Fruit fly (Drosophila melanogaster): Measurements from ENCODE around the gene ImpL2.

The ImpL2 gene

dm6 chr3L:4269920-4270319 lies 34.0 kb upstream of the ImpL2 start (continued):
- TF ChIP-seq zfh2 (GFP tag; optimal IDR thresholded peaks at IDR 0.05) (no peak), shn (GFP tag; optimal IDR thresholded peaks at IDR 0.05) (no peak), pan (optimal IDR thresholded peaks at IDR 0.05) (no peak), pan (GFP tag; optimal IDR thresholded peaks at IDR 0.05 in 1 of 2, IDR thresholded peaks at IDR 0.05 in 1 of 2) (peak in 1 of 2 experiments; percentile 69), CG11398 (GFP tag; optimal IDR thresholded peaks at IDR 0.05) (no peak), CG11560 (tag; IDR thresholded peaks at IDR 0.05) (no peak; the same call in 2 of the 3 replicates), dysf (GFP tag; IDR thresholded peaks at IDR 0.05) (peak; percentile 80), vnd (GFP tag; IDR thresholded peaks at IDR 0.05; ENCODE audit: partially characterized antibody) (no peak), CG4730 (GFP tag; IDR thresholded peaks at IDR 0.05) (peak; percentile 30; the same call in 1 of the 2 replicates), usp (GFP tag; optimal IDR thresholded peaks at IDR 0.05) (no peak), Elba2 (GFP tag; optimal IDR thresholded peaks at IDR 0.05) (no peak), Side (GFP tag; optimal IDR thresholded peaks at IDR 0.05) (no peak), CG1529 (GFP tag; optimal IDR thresholded peaks at IDR 0.05) (peak; percentile 58), CG14441 (GFP tag; IDR thresholded peaks at IDR 0.05) (peak; percentile 53), CG3065 (GFP tag; optimal IDR thresholded peaks at IDR 0.05) (no peak), jing (GFP tag; optimal IDR thresholded peaks at IDR 0.05) (peak; percentile 21), Doc3 (GFP tag; IDR thresholded peaks at IDR 0.05; ENCODE audit: partially characterized antibody) (no peak), otp (GFP tag; IDR thresholded peaks at IDR 0.05) (no peak), Rfx (GFP tag; IDR thresholded peaks at IDR 0.05) (peak; percentile 59; the same call in 1 of the 2 replicates), Awh (GFP tag; IDR thresholded peaks at IDR 0.05) (no peak; the same call in 1 of the 2 replicates), CG18764 (GFP tag; optimal IDR thresholded peaks at IDR 0.05) (peak; percentile 36), sens-2 (GFP tag; IDR thresholded peaks at IDR 0.05) (no peak), CG16779 (GFP tag; IDR thresholded peaks at IDR 0.05) (no peak), CG15514 (GFP tag; optimal IDR thresholded peaks at IDR 0.05) (peak; percentile 20), CG10147 (GFP tag; optimal IDR thresholded peaks at IDR 0.05) (peak; percentile 74), yki (optimal IDR thresholded peaks at IDR 0.05) (no peak), E2f2 (GFP tag; IDR thresholded peaks at IDR 0.05) (peak; percentile 59), fu2 (GFP tag; optimal IDR thresholded peaks at IDR 0.05) (no peak), pnt (GFP tag; optimal IDR thresholded peaks at IDR 0.05) (no peak), Camta (GFP tag; optimal IDR thresholded peaks at IDR 0.05) (no peak), ewg (GFP tag; optimal IDR thresholded peaks at IDR 0.05) (peak; percentile 46), CG7271 (tag; optimal IDR thresholded peaks at IDR 0.05) (peak; percentile 13), CG6272 (GFP tag; IDR thresholded peaks at IDR 0.05) (no peak), al (GFP tag; IDR thresholded peaks at IDR 0.05) (0 out of 2 replicates have a peak, but pooled peaks have one; percentile 32), CG10431 (GFP tag; optimal IDR thresholded peaks at IDR 0.05) (peak; percentile 66), H2.0 (GFP tag; IDR thresholded peaks at IDR 0.05) (peak; percentile 20; the same call in 1 of the 2 replicates), Asciz (GFP tag; optimal IDR thresholded peaks at IDR 0.05) (peak; percentile 72), CG8281 (tag; optimal IDR thresholded peaks at IDR 0.05) (peak; percentile 40), chn (GFP tag; optimal IDR thresholded peaks at IDR 0.05) (no peak), pros (GFP tag; optimal IDR thresholded peaks at IDR 0.05) (no peak), CG17385 (GFP tag; optimal IDR thresholded peaks at IDR 0.05) (peak; percentile 75), CG2678 (tag; optimal IDR thresholded peaks at IDR 0.05) (peak; percentile 88), CG8765 (GFP tag; IDR thresholded peaks at IDR 0.05) (no peak), CG2116 (GFP tag; optimal IDR thresholded peaks at IDR 0.05) (peak; percentile 17), croc (GFP tag; conservative IDR thresholded peaks at IDR 0.05) (peak; percentile 60), MBD-R2 (GFP tag; IDR thresholded peaks at IDR 0.05) (no peak), CG15479 (GFP tag; optimal IDR thresholded peaks at IDR 0.05) (no peak), NFAT (GFP tag; IDR thresholded peaks at IDR 0.05) (no peak), HHEX (GFP tag; optimal IDR thresholded peaks at IDR 0.05) (peak; percentile 40), Lim3 (GFP tag; IDR thresholded peaks at IDR 0.05) (no peak), CG7987 (GFP tag; optimal IDR thresholded peaks at IDR 0.05) (no peak), Hmr (GFP tag; optimal IDR thresholded peaks at IDR 0.05) (peak; percentile 65)

Data from whole organism, embryonic.